Fruit fly (Drosophila melanogaster): ENCODE data around the gene alphaTub85E.

alphaTub85E gene

dm6 chr3R:9759360-9760191 is 26.5 kb upstream of the alphaTub85E start, which contains the start of gene Mpi (continued):
- TF ChIP-seq usp (GFP tag; optimal IDR thresholded peaks at IDR 0.05) (no peak), CG8359 (GFP tag; optimal IDR thresholded peaks at IDR 0.05; ENCODE audit: borderline replicate concordance) (peak; percentile 100), CG12659 (GFP tag; optimal IDR thresholded peaks at IDR 0.05) (peak; percentile 62), CG15073 (GFP tag; optimal IDR thresholded peaks at IDR 0.05) (no peak), NfI (GFP tag; optimal IDR thresholded peaks at IDR 0.05) (no peak), CG14860 (GFP tag; IDR thresholded peaks at IDR 0.05; ENCODE audit: partially characterized antibody) (no peak), ems (GFP tag; optimal IDR thresholded peaks at IDR 0.05) (peak; percentile 23), C15 (GFP tag; IDR thresholded peaks at IDR 0.05) (no peak), insv (GFP tag; optimal IDR thresholded peaks at IDR 0.05) (no peak), CG6272 (GFP tag; IDR thresholded peaks at IDR 0.05) (no peak), da (GFP tag; optimal IDR thresholded peaks at IDR 0.05) (no peak), slp2 (GFP tag; optimal IDR thresholded peaks at IDR 0.05) (no peak), unpg (GFP tag; optimal IDR thresholded peaks at IDR 0.05) (no peak), Mad (GFP tag; optimal IDR thresholded peaks at IDR 0.05) (no peak), Camta (GFP tag; optimal IDR thresholded peaks at IDR 0.05) (no peak), Dad (GFP tag; optimal IDR thresholded peaks at IDR 0.05) (no peak), CG4404 (GFP tag; IDR thresholded peaks at IDR 0.05) (no peak), CG31224 (GFP tag; IDR thresholded peaks at IDR 0.05) (no peak), Stat92E (GFP tag; optimal IDR thresholded peaks at IDR 0.05) (peak in 1 of 3 experiments; percentile 49), nerfin-2 (GFP tag; IDR thresholded peaks at IDR 0.05; ENCODE audit: partially characterized antibody) (peak; percentile 31; the same call in 1 of the 2 replicates), CG8924 (tag; optimal IDR thresholded peaks at IDR 0.05) (no peak), dmrt11E (tag; optimal IDR thresholded peaks at IDR 0.05) (peak; percentile 49), nmo (GFP tag; optimal IDR thresholded peaks at IDR 0.05) (peak; percentile 49), CG3847 (GFP tag; IDR thresholded peaks at IDR 0.05) (no peak), CG4328 (GFP tag; optimal IDR thresholded peaks at IDR 0.05) (no peak), prd (optimal IDR thresholded peaks at IDR 0.05) (no peak), prd (GFP tag; IDR thresholded peaks at IDR 0.05) (0 out of 3 replicates have a peak, but pooled peaks have one; percentile 15), CG30403 (GFP tag; optimal IDR thresholded peaks at IDR 0.05) (peak; percentile 18), Nf-YB (GFP tag; optimal IDR thresholded peaks at IDR 0.05) (no peak), Mrtf (GFP tag; IDR thresholded peaks at IDR 0.05) (no peak), Usf (GFP tag; optimal IDR thresholded peaks at IDR 0.05) (no peak), CG8281 (tag; optimal IDR thresholded peaks at IDR 0.05) (no peak), zen (tag; optimal IDR thresholded peaks at IDR 0.05) (peak; percentile 78), HLH4C (GFP tag; IDR thresholded peaks at IDR 0.05; ENCODE audit: partially characterized antibody) (no peak; the same call in 1 of the 3 replicates), CG2889 (GFP tag; IDR thresholded peaks at IDR 0.05) (no peak), p53 (GFP tag; optimal IDR thresholded peaks at IDR 0.05) (no peak), CG31441 (GFP tag; IDR thresholded peaks at IDR 0.05) (no peak), salm (tag; optimal IDR thresholded peaks at IDR 0.05) (peak; percentile 41), Atf-2 (GFP tag; optimal IDR thresholded peaks at IDR 0.05) (no peak), bab2 (GFP tag; optimal IDR thresholded peaks at IDR 0.05) (no peak), MBD-R2 (GFP tag; IDR thresholded peaks at IDR 0.05) (peak; percentile 73), CG4854 (GFP tag; optimal IDR thresholded peaks at IDR 0.05) (no peak), TFAM (GFP tag; optimal IDR thresholded peaks at IDR 0.05) (no peak), Fer2 (tag; optimal IDR thresholded peaks at IDR 0.05) (no peak), CG11247 (GFP tag; IDR thresholded peaks at IDR 0.05) (0 out of 2 replicates have a peak, but pooled peaks have one; percentile 17), eyg (GFP tag; optimal IDR thresholded peaks at IDR 0.05) (no peak), caup (GFP tag; optimal IDR thresholded peaks at IDR 0.05; ENCODE audit: severe bottlenecking) (no peak), ap (GFP tag; IDR thresholded peaks at IDR 0.05) (no peak), schlank (tag; optimal IDR thresholded peaks at IDR 0.05) (no peak)

Data from whole organism, embryonic.